Fruit fly (Drosophila melanogaster) whole organism, prepupa: Measurements from ENCODE around the gene CG17292.

ENCODE experiments used
- CG6854 ChIP-seq: fragments of 200-800 bp; sonication (Bioruptor generic); optimal IDR thresholded peaks from 2 replicates; lab custom pipeline; 2017; ENCODE audit warnings: missing biosample characterization, mild to moderate bottlenecking, missing genetic modification characterization
- Lpt ChIP-seq: fragments of 200-800 bp; sonication (Bioruptor generic); optimal IDR thresholded peaks from 3 replicates; lab custom pipeline; 2016; ENCODE audit warnings: missing biosample characterization, missing genetic modification characterization

dm6 chr2L:8395996-8396699 is 25.9 kb downstream of the CG17292 start, which contains the start of the genes Peritrophin-15a and CG13385:
- TF ChIP-seq Lpt (GFP tag; lab: Kevin White, UChicago) (no peak), CG6854 (GFP tag; lab: Kevin White, UChicago) (no peak)
